Fruit fly (Drosophila melanogaster): ENCODE measurements around the gene CG14722.
A peak's percentile ranks its signal among the peaks of the same experiment; 100 is the strongest.

Gene CG14722

dm6 chr3R:11780181-11780688 lies 38.5 kb downstream of the CG14722 start (continued):
- TF ChIP-seq dm (GFP tag; optimal IDR thresholded peaks at IDR 0.05) = no peak
- peak; percentile 93 for TF ChIP-seq ATbp (GFP tag; optimal IDR thresholded peaks at IDR 0.05)
- TF ChIP-seq CG9876 (GFP tag; optimal IDR thresholded peaks at IDR 0.05) = no peak
- peak; percentile 96 for TF ChIP-seq CG15696 (tag; optimal IDR thresholded peaks at IDR 0.05)
- peak; percentile 56 for TF ChIP-seq Ets65A (GFP tag)
- peak; percentile 87 for TF ChIP-seq CG10462 (GFP tag; optimal IDR thresholded peaks at IDR 0.05)
- TF ChIP-seq CG3281 (GFP tag; optimal IDR thresholded peaks at IDR 0.05) = peak; percentile 38
- TF ChIP-seq jigr1 (GFP tag; IDR thresholded peaks at IDR 0.05) = peak; percentile 59; the same call in 1 of the 3 replicates
- peak; percentile 75; the same call in 1 of the 2 replicates for TF ChIP-seq ap (GFP tag; IDR thresholded peaks at IDR 0.05)
- TF ChIP-seq Bdp1 (GFP tag; optimal IDR thresholded peaks at IDR 0.05) = peak; percentile 19
- TF ChIP-seq lab (GFP tag; optimal IDR thresholded peaks at IDR 0.05) = peak; percentile 76
- TF ChIP-seq Camta (GFP tag; optimal IDR thresholded peaks at IDR 0.05) = no peak
- no peak for TF ChIP-seq Side (GFP tag; optimal IDR thresholded peaks at IDR 0.05)
- peak; percentile 95 for TF ChIP-seq Usf (GFP tag; optimal IDR thresholded peaks at IDR 0.05)
- TF ChIP-seq Hmx (GFP tag; optimal IDR thresholded peaks at IDR 0.05) = no peak
- TF ChIP-seq bcd (GFP tag; optimal IDR thresholded peaks at IDR 0.05) = peak; percentile 92
- no peak for TF ChIP-seq amos (GFP tag; IDR thresholded peaks at IDR 0.05; ENCODE audit: partially characterized antibody)
- TF ChIP-seq ara (GFP tag; IDR thresholded peaks at IDR 0.05) = peak; percentile 97
- no peak for TF ChIP-seq D (optimal IDR thresholded peaks at IDR 0.05)
- TF ChIP-seq D (GFP tag; optimal IDR thresholded peaks at IDR 0.05) = peak; percentile 98
- no peak for TF ChIP-seq mam (GFP tag; optimal IDR thresholded peaks at IDR 0.05)
- TF ChIP-seq kni (GFP tag; optimal IDR thresholded peaks at IDR 0.05) = no peak
- TF ChIP-seq mirr (GFP tag; optimal IDR thresholded peaks at IDR 0.05) = no peak
- TF ChIP-seq CG10209 (GFP tag; optimal IDR thresholded peaks at IDR 0.05) = peak; percentile 94
- TF ChIP-seq GATAe (GFP tag; conservative IDR thresholded peaks at IDR 0.05) = no peak
- TF ChIP-seq ftz-f1 (GFP tag; optimal IDR thresholded peaks at IDR 0.05) = no peak
- TF ChIP-seq sens (GFP tag) = peak; percentile 95
- no peak for TF ChIP-seq Dbx (GFP tag; IDR thresholded peaks at IDR 0.05)
- peak; percentile 82 for TF ChIP-seq CG11723 (GFP tag; optimal IDR thresholded peaks at IDR 0.05)
- no peak for TF ChIP-seq mld (GFP tag; IDR thresholded peaks at IDR 0.05; ENCODE audit: partially characterized antibody)

DNA sequence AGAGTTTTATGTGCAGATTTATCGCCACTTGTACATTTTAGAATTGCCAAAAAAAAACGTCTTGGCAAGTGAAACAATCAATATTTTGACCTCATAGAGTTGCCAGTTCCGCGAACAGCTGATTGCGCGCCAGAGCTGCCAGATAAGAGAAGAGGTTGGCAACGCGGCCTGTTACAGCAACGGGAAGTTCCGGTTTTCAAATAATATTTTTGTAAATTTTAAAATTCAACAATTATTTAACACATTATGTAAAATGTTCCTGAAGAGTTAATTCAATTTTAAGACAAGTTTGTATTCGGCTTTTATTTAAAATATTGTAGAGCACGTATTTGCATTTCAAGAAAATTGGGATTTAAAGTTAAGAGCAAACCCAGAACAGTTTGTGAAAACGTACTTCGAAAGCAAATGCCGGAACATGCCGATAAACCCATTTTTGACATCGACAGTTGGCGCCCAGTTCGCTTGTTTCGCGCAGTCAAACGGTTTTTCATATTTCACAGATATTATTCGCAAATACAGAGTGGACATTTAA lies 45.1 kb downstream of the CG14722 start, which contains the start of the genes prd1 and HisCl1:
TSS of gene prd1 (minus strand) at position 320 of the 532 bp plus-strand sequence.
TSS of gene HisCl1 (plus strand) at position 482 of the 532 bp plus-strand sequence.
- TF ChIP-seq wdn (GFP tag; IDR thresholded peaks at IDR 0.05) (no peak), Rfx (GFP tag; IDR thresholded peaks at IDR 0.05) (peak; percentile 79), CG13775 (GFP tag; optimal IDR thresholded peaks at IDR 0.05) (peak; percentile 75), CG11723 (GFP tag; optimal IDR thresholded peaks at IDR 0.05) (no peak), CG4707 (GFP tag; optimal IDR thresholded peaks at IDR 0.05) (peak; percentile 4), CG3065 (GFP tag; optimal IDR thresholded peaks at IDR 0.05) (no peak), dmrt99B (tag; optimal IDR thresholded peaks at IDR 0.05) (no peak), CG6272 (GFP tag; IDR thresholded peaks at IDR 0.05) (0 out of 2 replicates have a peak, but pooled peaks have one; percentile 27), stc (GFP tag; IDR thresholded peaks at IDR 0.05) (peak; percentile 58; the same call in 1 of the 2 replicates), CG6175 (GFP tag; IDR thresholded peaks at IDR 0.05) (no peak), lola (GFP tag; optimal IDR thresholded peaks at IDR 0.05) (peak in 1 of 3 experiments; percentile 59), D19A (tag; optimal IDR thresholded peaks at IDR 0.05) (no peak), CG31388 (GFP tag; optimal IDR thresholded peaks at IDR 0.05) (no peak), CG18764 (GFP tag; optimal IDR thresholded peaks at IDR 0.05) (peak; percentile 9), pho (GFP tag; optimal IDR thresholded peaks at IDR 0.05) (peak; percentile 60), hkb (optimal IDR thresholded peaks at IDR 0.05) (peak; percentile 26), hkb (GFP tag; IDR thresholded peaks at IDR 0.05) (no peak), CG3281 (GFP tag; optimal IDR thresholded peaks at IDR 0.05) (peak; percentile 71), CG15269 (tag; optimal IDR thresholded peaks at IDR 0.05) (no peak), CG10321 (GFP tag; IDR thresholded peaks at IDR 0.05) (no peak), usp (GFP tag; optimal IDR thresholded peaks at IDR 0.05) (no peak), dimm (GFP tag; IDR thresholded peaks at IDR 0.05) (no peak), CG1529 (GFP tag; optimal IDR thresholded peaks at IDR 0.05) (peak; percentile 44), Fer1 (GFP tag; optimal IDR thresholded peaks at IDR 0.05) (peak; percentile 70)
